Fruit fly (Drosophila melanogaster) whole organism, embryonic: ENCODE results near the gene blot.
A peak's percentile ranks its signal among the peaks of the same experiment; 100 is the strongest.

Experiments
- Atf6 ChIP-seq: fragments of 200-800 bp; sonication (Bioruptor generic); IDR thresholded peaks from 2 replicates; pipeline ENCODE4 v1.3.6; 2022; ENCODE audit warnings: missing biosample characterization, missing genetic modification characterization
- CG12659 ChIP-seq: fragments of 200-800 bp; sonication (Bioruptor generic); optimal IDR thresholded peaks from 3 replicates; lab custom pipeline; 2017; ENCODE audit warnings: mild to moderate bottlenecking, missing biosample characterization, missing genetic modification reagents, missing genetic modification characterization
- CG15479 ChIP-seq: fragments of 200-800 bp; sonication (Bioruptor generic); optimal IDR thresholded peaks from 3 replicates; lab custom pipeline; 2019; ENCODE audit warnings: missing biosample characterization, mild to moderate bottlenecking, missing genetic modification characterization, moderate library complexity
- CG17802 ChIP-seq: fragments of 200-800 bp; sonication (Bioruptor generic); optimal IDR thresholded peaks from 2 replicates; lab custom pipeline; 2018; ENCODE audit warnings: missing biosample characterization, mild to moderate bottlenecking, missing genetic modification characterization, moderate library complexity
- CG17912 ChIP-seq: fragments of 200-800 bp; sonication (Bioruptor generic); optimal IDR thresholded peaks from 2 replicates; lab custom pipeline; 2018; ENCODE audit warnings: missing biosample characterization, mild to moderate bottlenecking, missing genetic modification characterization
- CG18599 ChIP-seq: fragments of 200-800 bp; sonication (Bioruptor generic); optimal IDR thresholded peaks from 3 replicates; lab custom pipeline; 2017; ENCODE audit warnings: missing biosample characterization, missing genetic modification characterization, mild to moderate bottlenecking, moderate library complexity, missing genetic modification reagents
- CG2129 ChIP-seq: fragments of 200-800 bp; sonication (Bioruptor generic); IDR thresholded peaks from 2 replicates; pipeline ENCODE4 v1.3.6; 2022; ENCODE audit warnings: missing biosample characterization, missing genetic modification characterization; ENCODE audit not compliant: partially characterized antibody
- CG2678 ChIP-seq: fragments of 200-800 bp; sonication (Bioruptor generic); optimal IDR thresholded peaks from 3 replicates; lab custom pipeline; 2019; ENCODE audit warnings: missing biosample characterization, mild to moderate bottlenecking, missing genetic modification characterization, moderate library complexity
- CG4328 ChIP-seq: fragments of 200-800 bp; sonication (Bioruptor generic); optimal IDR thresholded peaks from 3 replicates; lab custom pipeline; 2017; ENCODE audit warnings: missing biosample characterization, missing genetic modification reagents, missing genetic modification characterization
- CG43689 ChIP-seq: fragments of 200-800 bp; sonication (Bioruptor generic); IDR thresholded peaks from 2 replicates; pipeline ENCODE4 v1.3.6; 2022; ENCODE audit warnings: missing biosample characterization, missing genetic modification characterization
- CG4404 ChIP-seq: fragments of 200-800 bp; sonication (Bioruptor generic); IDR thresholded peaks from 2 replicates; pipeline ENCODE4 v1.3.6; 2022; ENCODE audit warnings: missing biosample characterization, missing genetic modification characterization
- CG6175 ChIP-seq: fragments of 200-800 bp; sonication (Bioruptor generic); IDR thresholded peaks from 3 replicates; pipeline ENCODE4 v1.3.6; 2022; ENCODE audit warnings: missing biosample characterization, missing genetic modification characterization
- CG6272 ChIP-seq: fragments of 200-800 bp; sonication (Bioruptor generic); IDR thresholded peaks from 2 replicates; pipeline ENCODE4 v1.3.6; 2022; ENCODE audit warnings: missing biosample characterization, missing genetic modification characterization
- CG6654 ChIP-seq: fragments of 200-800 bp; sonication (Bioruptor generic); optimal IDR thresholded peaks from 2 replicates; lab custom pipeline; 2017; ENCODE audit warnings: missing biosample characterization, mild to moderate bottlenecking, missing genetic modification characterization
- CG7839 ChIP-seq: fragments of 200-800 bp; sonication (Bioruptor generic); optimal IDR thresholded peaks from 3 replicates; lab custom pipeline; 2018; ENCODE audit warnings: missing biosample characterization, mild to moderate bottlenecking, missing genetic modification characterization, moderate library complexity
- CG9609 ChIP-seq: fragments of 200-800 bp; sonication (Bioruptor generic); optimal IDR thresholded peaks from 3 replicates; lab custom pipeline; 2016; ENCODE audit warnings: missing biosample characterization, missing genetic modification characterization
- Camta ChIP-seq: fragments of 200-800 bp; sonication (Bioruptor generic); optimal IDR thresholded peaks from 2 replicates; lab custom pipeline; 2016; ENCODE audit warnings: missing biosample characterization, missing genetic modification characterization
- Chrac-16 ChIP-seq: fragments of 200-800 bp; sonication (Bioruptor generic); optimal IDR thresholded peaks from 3 replicates; lab custom pipeline; 2016; ENCODE audit warnings: missing biosample characterization, missing genetic modification characterization
- D19B ChIP-seq: fragments of 200-800 bp; sonication (Bioruptor generic); optimal IDR thresholded peaks from 2 replicates; lab custom pipeline; 2017; ENCODE audit warnings: missing biosample characterization, mild to moderate bottlenecking, missing genetic modification characterization
- Dbx ChIP-seq: fragments of 200-800 bp; sonication (Bioruptor generic); IDR thresholded peaks from 3 replicates; pipeline ENCODE4 v1.3.6; 2022; ENCODE audit warnings: missing biosample characterization, missing genetic modification characterization
- Doc3 ChIP-seq: fragments of 200-800 bp; sonication (Bioruptor generic); IDR thresholded peaks from 3 replicates; pipeline ENCODE4 v1.3.6; 2022; ENCODE audit warnings: missing biosample characterization, missing genetic modification characterization; ENCODE audit not compliant: partially characterized antibody
- Ets65A ChIP-seq: fragments of 200-800 bp; sonication (Bioruptor generic); peaks from one replicate; lab custom pipeline; 2016; ENCODE audit warnings: missing biosample characterization, missing genetic modification characterization
- HHEX ChIP-seq: fragments of 200-800 bp; sonication (Bioruptor generic); optimal IDR thresholded peaks from 3 replicates; lab custom pipeline; 2017; ENCODE audit warnings: missing biosample characterization, mild to moderate bottlenecking, missing genetic modification characterization, missing genetic modification reagents
- Hr78 ChIP-seq, 2 experiments: fragments of 200-800 bp in 1 of 2; fragments of >200 bp in 1 of 2; sonication (Bioruptor generic) in 1 of 2; optimal IDR thresholded peaks; 2 replicates each; lab custom pipeline; 2017 to 2019; ENCODE audit warnings: missing biosample characterization in 2 of 2, missing genetic modification characterization in 2 of 2, mild to moderate bottlenecking in 1 of 2, moderate library complexity in 1 of 2
- Jarid2 ChIP-seq: fragments of 200-800 bp; sonication (Bioruptor generic); optimal IDR thresholded peaks from 3 replicates; lab custom pipeline; 2017; ENCODE audit warnings: mild to moderate bottlenecking, missing biosample characterization, missing genetic modification reagents, missing genetic modification characterization
- MBD-R2 ChIP-seq: fragments of 200-800 bp; sonication (Bioruptor generic); IDR thresholded peaks from 2 replicates; pipeline ENCODE4 v1.3.6; 2022; ENCODE audit warnings: missing biosample characterization, missing genetic modification characterization
- Med ChIP-seq: fragments of 200-800 bp; sonication (Bioruptor generic); peaks from one replicate; lab custom pipeline; 2016; ENCODE audit warnings: missing biosample characterization, missing genetic modification characterization, mild to moderate bottlenecking, inconsistent platforms, moderate library complexity
- Myb ChIP-seq: fragments of 200-800 bp; sonication (Bioruptor generic); optimal IDR thresholded peaks from 2 replicates; lab custom pipeline; 2016; ENCODE audit warnings: missing biosample characterization, missing genetic modification characterization
- NK7.1 ChIP-seq: fragments of 200-800 bp; sonication (Bioruptor generic); optimal IDR thresholded peaks from 3 replicates; lab custom pipeline; 2016; ENCODE audit warnings: missing biosample characterization, missing genetic modification characterization
- Oaz ChIP-seq: fragments of 200-800 bp; sonication (Bioruptor generic); IDR thresholded peaks from 2 replicates; pipeline ENCODE4 v1.3.6; 2022; ENCODE audit warnings: missing biosample characterization, missing genetic modification characterization
- Ssrp ChIP-seq: fragments of 200-800 bp; sonication (Bioruptor generic); optimal IDR thresholded peaks from 2 replicates; lab custom pipeline; 2018; ENCODE audit warnings: missing biosample characterization, mild to moderate bottlenecking, missing genetic modification characterization, moderate library complexity
- Xbp1 ChIP-seq: fragments of 200-800 bp; sonication (Bioruptor generic); optimal IDR thresholded peaks from 3 replicates; lab custom pipeline; 2016; ENCODE audit warnings: missing biosample characterization, mild to moderate bottlenecking, missing genetic modification characterization
- Xrp1 ChIP-seq: fragments of 200-800 bp; sonication (Bioruptor generic); IDR thresholded peaks from 2 replicates; pipeline ENCODE4 v1.3.6; 2022; ENCODE audit warnings: missing biosample characterization, missing genetic modification characterization
- abd-A ChIP-seq: fragments of 200-800 bp; sonication (Bioruptor generic); optimal IDR thresholded peaks from 3 replicates; lab custom pipeline; 2019; ENCODE audit warnings: missing biosample characterization, mild to moderate bottlenecking, missing genetic modification characterization, moderate library complexity
- fru ChIP-seq: fragments of >200 bp; optimal IDR thresholded peaks from 2 replicates; lab custom pipeline; 2017
- her ChIP-seq: fragments of 200-800 bp; sonication (Bioruptor generic); optimal IDR thresholded peaks from 2 replicates; lab custom pipeline; 2016; ENCODE audit warnings: missing biosample characterization, missing genetic modification characterization
- hkb ChIP-seq, 2 experiments: fragments of 200-800 bp in 1 of 2; fragments of >200 bp in 1 of 2; sonication (Bioruptor generic) in 1 of 2; IDR thresholded peaks in 1 of 2; optimal IDR thresholded peaks in 1 of 2; 2 replicates each; pipeline versions ENCODE4 v1.3.6 to Lab custom; 2017 to 2022; ENCODE audit warnings: missing biosample characterization in 1 of 2, missing genetic modification characterization in 1 of 2
- inv ChIP-seq: fragments of 200-800 bp; sonication (Bioruptor generic); IDR thresholded peaks from 2 replicates; pipeline ENCODE4 v1.3.6; 2022; ENCODE audit warnings: missing biosample characterization, missing genetic modification characterization; ENCODE audit not compliant: partially characterized antibody
- jigr1 ChIP-seq: fragments of 200-800 bp; sonication (Bioruptor generic); IDR thresholded peaks from 3 replicates; pipeline ENCODE4 v1.3.6; 2022; ENCODE audit warnings: missing biosample characterization, missing genetic modification characterization
- mirr ChIP-seq: fragments of 200-800 bp; sonication (Bioruptor generic); optimal IDR thresholded peaks from 3 replicates; lab custom pipeline; 2018; ENCODE audit warnings: missing biosample characterization, mild to moderate bottlenecking, missing genetic modification characterization
- pb ChIP-seq: fragments of 200-800 bp; sonication (Bioruptor generic); optimal IDR thresholded peaks from 3 replicates; lab custom pipeline; 2016; ENCODE audit warnings: missing biosample characterization, missing genetic modification characterization
- sens ChIP-seq: fragments of 200-800 bp; sonication (Bioruptor generic); peaks from one replicate; lab custom pipeline; 2016; ENCODE audit warnings: missing biosample characterization, missing genetic modification characterization
- sob ChIP-seq: fragments of 200-800 bp; sonication (Bioruptor generic); IDR thresholded peaks from 2 replicates; pipeline ENCODE4 v1.3.6; 2022; ENCODE audit warnings: missing biosample characterization, missing genetic modification characterization
- tll ChIP-seq, 2 experiments: fragments of 200-800 bp in 1 of 2; fragments of >200 bp in 1 of 2; sonication (Bioruptor generic) in 1 of 2; optimal IDR thresholded peaks; 2 replicates each; lab custom pipeline; 2017 to 2019; ENCODE audit warnings: missing biosample characterization in 2 of 2, missing genetic modification characterization in 2 of 2, mild to moderate bottlenecking in 1 of 2, moderate library complexity in 1 of 2
- vvl ChIP-seq: fragments of 200-800 bp; sonication (Bioruptor generic); IDR thresholded peaks from 2 replicates; pipeline ENCODE4 v1.3.6; 2022; ENCODE audit warnings: missing biosample characterization, missing genetic modification characterization
- zen ChIP-seq: fragments of 200-800 bp; sonication (Bioruptor generic); optimal IDR thresholded peaks from 3 replicates; lab custom pipeline; 2018; ENCODE audit warnings: missing biosample characterization, mild to moderate bottlenecking, missing genetic modification characterization, moderate library complexity
- zfh2 ChIP-seq: fragments of 200-800 bp; sonication (Bioruptor generic); optimal IDR thresholded peaks from 2 replicates; lab custom pipeline; 2016; ENCODE audit warnings: missing biosample characterization, missing genetic modification characterization

blot gene

DNA sequence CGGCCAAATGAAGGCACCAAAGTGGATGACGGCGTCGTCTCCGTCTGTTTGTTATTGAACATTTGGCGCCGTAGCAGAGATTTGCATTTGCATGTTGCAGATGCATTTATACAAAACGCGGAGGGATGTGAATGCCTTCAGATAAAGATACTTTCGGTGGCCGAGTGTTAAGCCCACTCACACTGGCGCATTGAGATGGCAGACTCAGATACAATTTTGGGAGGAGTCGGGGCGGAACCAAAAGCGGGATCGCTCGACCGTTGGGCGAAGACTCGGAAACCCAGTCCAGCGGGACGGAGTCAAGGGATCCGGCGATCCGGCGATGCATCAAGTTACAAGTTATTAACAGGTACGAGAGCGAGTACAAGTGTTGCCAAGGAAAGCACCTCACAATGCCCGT, 9.2 kb downstream of the blot start:
- 0 out of 2 replicates have a peak, but pooled peaks have one; percentile 7 for TF ChIP-seq CG4404 (GFP tag; lab: Robert Waterston, UW)
- peak; percentile 54 for TF ChIP-seq sens (GFP tag; lab: Kevin White, UChicago)
- TF ChIP-seq CG4328 (GFP tag; lab: Kevin White, UChicago): no peak
- TF ChIP-seq vvl: 0 out of 2 replicates have a peak, but pooled peaks have one; percentile 8
- TF ChIP-seq NK7.1: no peak
- peak; percentile 39 for TF ChIP-seq Ets65A
- TF ChIP-seq zen (tag; lab: Kevin White, UChicago): peak; percentile 53
- TF ChIP-seq Xbp1 (GFP tag; lab: Kevin White, UChicago): no peak
- no peak for TF ChIP-seq Xrp1 (GFP tag; lab: Robert Waterston, UW)
- TF ChIP-seq jigr1 (GFP tag; lab: Robert Waterston, UW): no peak
- TF ChIP-seq Med (GFP tag; lab: Kevin White, UChicago): peak; percentile 54

- no peak for TF ChIP-seq CG9609 (GFP tag; lab: Kevin White, UChicago)
- peak; percentile 64 for TF ChIP-seq CG15479 (GFP tag; lab: Kevin White, UChicago)
- peak; percentile 4 for TF ChIP-seq mirr (GFP tag; lab: Kevin White, UChicago)
- TF ChIP-seq Doc3: no peak
These were observed 10.0 kb downstream of the blot start for dm6 chr3L:17411273-17411672.

DNA sequence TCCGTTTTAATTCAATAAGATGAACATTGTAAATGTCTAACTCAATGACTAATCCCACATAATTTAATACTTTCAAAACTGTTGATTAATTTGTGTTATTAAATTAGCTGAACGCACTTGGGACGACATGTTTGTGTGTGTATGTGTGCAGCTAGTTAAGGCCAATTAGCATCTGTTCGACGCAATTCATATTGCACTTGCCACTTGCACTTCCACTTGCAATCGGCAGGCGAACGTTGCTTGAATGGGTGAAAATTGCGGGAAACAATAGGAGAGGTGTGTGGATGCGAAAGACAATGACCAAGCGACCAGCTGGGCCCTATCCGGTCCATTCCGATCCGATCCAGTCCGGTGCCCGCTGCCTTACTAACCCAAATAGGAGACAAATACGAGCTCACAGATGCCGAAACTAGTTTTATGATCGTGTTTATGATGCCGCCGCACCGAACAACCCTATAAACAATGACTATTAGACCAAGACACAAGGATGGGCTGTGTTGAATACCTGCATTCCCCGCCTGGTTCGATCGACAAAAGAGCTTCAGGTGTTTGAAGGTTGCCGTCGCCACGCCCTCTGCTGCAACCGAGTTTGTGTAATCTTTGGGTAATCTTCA, 13.7 kb downstream of the blot start:
- TF ChIP-seq CG2678 (tag; lab: Kevin White, UChicago) (no peak), CG6272 (GFP tag; lab: Robert Waterston, UW) (no peak), CG2129 (no peak), Camta (no peak), MBD-R2 (GFP tag; lab: Robert Waterston, UW) (no peak), D19B (GFP tag; lab: Kevin White, UChicago) (no peak), zfh2 (no peak), hkb (optimal IDR thresholded peaks at IDR 0.05; lab: Kevin White, UChicago) (no peak), hkb (GFP tag; IDR thresholded peaks at IDR 0.05; lab: Robert Waterston, UW) (no peak), CG43689 (GFP tag; lab: Robert Waterston, UW) (no peak), Hr78 (GFP tag; optimal IDR thresholded peaks at IDR 0.05; lab: Kevin White, UChicago) (no peak), CG17802 (tag; lab: Kevin White, UChicago) (no peak), Ssrp (tag; lab: Kevin White, UChicago) (no peak), CG7839 (tag; lab: Kevin White, UChicago) (no peak), HHEX (GFP tag; lab: Kevin White, UChicago) (no peak), sob (GFP tag; lab: Robert Waterston, UW) (no peak), Dbx (no peak), Atf6 (GFP tag; lab: Robert Waterston, UW) (no peak), vvl (0 out of 2 replicates have a peak, but pooled peaks have one; percentile 2), CG6175 (no peak), Oaz (GFP tag; lab: Robert Waterston, UW) (no peak), Myb (GFP tag; lab: Kevin White, UChicago) (no peak), abd-A (tag; lab: Kevin White, UChicago) (peak; percentile 22), pb (GFP tag; lab: Kevin White, UChicago) (no peak), CG17912 (GFP tag; lab: Kevin White, UChicago) (no peak), CG6654 (GFP tag; lab: Kevin White, UChicago) (no peak), inv (GFP tag; lab: Robert Waterston, UW) (no peak), fru (lab: Kevin White, UChicago) (no peak), CG12659 (GFP tag; lab: Kevin White, UChicago) (no peak), Jarid2 (GFP tag; lab: Kevin White, UChicago) (no peak), CG18599 (GFP tag; lab: Kevin White, UChicago) (no peak), Chrac-16 (GFP tag; lab: Kevin White, UChicago) (no peak), tll (GFP tag; optimal IDR thresholded peaks at IDR 0.05; lab: Kevin White, UChicago) (peak in 1 of 2 experiments; percentile 82), her (GFP tag; lab: Kevin White, UChicago) (no peak)
